Fruit fly (Drosophila melanogaster) whole organism, wandering third instar larva: ENCODE measurements around the gene tbrd-1.

Source experiments
- Dfd ChIP-seq: fragments of >200 bp; optimal IDR thresholded peaks from 2 replicates; lab custom pipeline; 2017; ENCODE audit warnings: missing biosample characterization, missing genetic modification characterization
- Hnf4 ChIP-seq: fragments of 200-800 bp; sonication (Bioruptor generic); optimal IDR thresholded peaks from 2 replicates; lab custom pipeline; 2016; ENCODE audit warnings: missing biosample characterization, mild to moderate bottlenecking, missing genetic modification characterization
- Myc ChIP-seq: fragments of >200 bp; optimal IDR thresholded peaks from 2 replicates; lab custom pipeline; 2017
- ey ChIP-seq: fragments of 200-800 bp; sonication (Bioruptor generic); optimal IDR thresholded peaks from 2 replicates; lab custom pipeline; 2016; ENCODE audit warnings: missing biosample characterization, missing genetic modification characterization
- fru ChIP-seq: fragments of 200-800 bp; sonication (Bioruptor generic); optimal IDR thresholded peaks from 3 replicates; lab custom pipeline; 2016; ENCODE audit warnings: missing biosample characterization, mild to moderate bottlenecking, missing genetic modification characterization
- pan ChIP-seq: fragments of >200 bp; optimal IDR thresholded peaks from 2 replicates; lab custom pipeline; 2017
- psq ChIP-seq: fragments of 200-800 bp; sonication (Bioruptor generic); optimal IDR thresholded peaks from 3 replicates; lab custom pipeline; 2017; ENCODE audit warnings: missing biosample characterization, mild to moderate bottlenecking, missing genetic modification characterization, moderate library complexity
- usp ChIP-seq: fragments of >200 bp; optimal IDR thresholded peaks from 2 replicates; lab custom pipeline; 2017; ENCODE audit warnings: missing biosample characterization, missing genetic modification characterization

DNA sequence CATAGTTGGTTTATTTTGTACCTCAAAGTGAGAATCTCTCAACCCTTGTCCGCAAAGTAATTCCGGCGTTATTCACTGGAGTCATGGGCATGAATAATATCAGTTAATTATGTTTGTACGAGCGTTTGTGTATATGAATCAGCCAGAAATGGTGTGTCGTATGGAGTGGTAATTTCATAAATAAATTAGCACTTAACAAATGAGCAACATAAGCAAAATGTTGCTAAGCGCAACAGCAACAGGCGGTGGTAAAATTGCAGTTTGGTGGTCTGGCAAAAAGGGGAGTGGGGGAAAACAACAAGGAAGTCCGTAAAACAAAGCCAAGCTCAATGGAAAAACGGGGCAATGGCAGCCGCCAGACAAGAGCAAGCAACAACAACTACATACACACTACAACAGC, 7.7 kb downstream of the tbrd-1 start:
- TF ChIP-seq ey (no peak), psq (GFP tag; lab: Kevin White, UChicago) (no peak), Myc (lab: Kevin White, UChicago) (no peak), Hnf4 (no peak), fru (GFP tag; lab: Kevin White, UChicago) (no peak), pan (lab: Kevin White, UChicago) (no peak), Dfd (GFP tag; lab: Kevin White, UChicago) (no peak), usp (GFP tag; lab: Kevin White, UChicago) (no peak)
